Worm (Caenorhabditis elegans): Measurements from ENCODE around the gene rom-2.

DNA sequence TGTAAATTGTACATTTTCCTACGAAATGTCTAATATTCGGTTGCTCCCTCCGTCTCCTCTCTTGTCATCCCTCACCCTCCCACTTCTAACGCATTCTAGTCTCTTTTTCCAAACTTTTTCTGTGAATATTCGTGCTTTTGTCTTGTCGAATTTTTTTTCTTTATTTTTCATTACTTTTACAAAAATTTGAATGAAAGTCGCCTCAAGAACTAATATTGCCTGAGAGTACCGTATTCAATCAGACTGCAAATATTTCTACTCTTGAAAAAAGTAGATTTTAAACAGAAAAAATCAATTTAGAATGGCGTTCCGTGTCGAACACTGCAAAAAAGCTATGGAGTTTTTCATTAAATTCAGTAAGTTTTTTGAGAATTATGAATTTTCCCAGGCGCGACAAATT lies 39.2 kb downstream of the rom-2 start, which contains the start of gene ZK1098.11:
- TF ChIP-seq akir-1 (GFP tag; optimal IDR thresholded peaks at IDR 0.05) (no peak), nhr-120 (GFP tag; IDR thresholded peaks at IDR 0.05) (no peak), snpc-1.3 (tag; optimal IDR thresholded peaks at IDR 0.05; ENCODE audit: insufficient read depth) (no peak), ama-1 (optimal IDR thresholded peaks at IDR 0.05) (no peak), ama-1 (GFP tag; optimal IDR thresholded peaks at IDR 0.05) (no peak)

Measured in whole organism, young adult.